Fruit fly (Drosophila melanogaster) whole organism, embryonic: ENCODE results near the gene ZnT77C.

Experiments used
- Atf6 ChIP-seq: fragments of 200-800 bp; sonication (Bioruptor generic); IDR thresholded peaks from 2 replicates; pipeline ENCODE4 v1.3.6; 2022; ENCODE audit warnings: missing biosample characterization, missing genetic modification characterization
- CG12219 ChIP-seq: fragments of 200-800 bp; sonication (Bioruptor generic); optimal IDR thresholded peaks from 3 replicates; lab custom pipeline; 2018; ENCODE audit warnings: missing biosample characterization, mild to moderate bottlenecking, missing genetic modification characterization
- CG13894 ChIP-seq: fragments of 200-800 bp; sonication (Bioruptor generic); optimal IDR thresholded peaks from 3 replicates; lab custom pipeline; 2018; ENCODE audit warnings: missing biosample characterization, mild to moderate bottlenecking, missing genetic modification characterization, moderate library complexity
- CG16863 ChIP-seq: fragments of 200-800 bp; sonication (Bioruptor generic); optimal IDR thresholded peaks from 3 replicates; lab custom pipeline; 2016; ENCODE audit warnings: missing biosample characterization, missing genetic modification characterization
- CG3163 ChIP-seq: fragments of 200-800 bp; sonication (Bioruptor generic); optimal IDR thresholded peaks from 3 replicates; lab custom pipeline; 2016; ENCODE audit warnings: missing biosample characterization, missing genetic modification characterization
- CG33213 ChIP-seq: fragments of 200-800 bp; sonication (Bioruptor generic); optimal IDR thresholded peaks from 3 replicates; lab custom pipeline; 2016; ENCODE audit warnings: missing biosample characterization, missing genetic modification characterization
- CG34422 ChIP-seq: fragments of 200-800 bp; sonication (Bioruptor generic); IDR thresholded peaks from 3 replicates; pipeline ENCODE4 v1.3.6; 2022; ENCODE audit warnings: missing biosample characterization, missing genetic modification characterization
- CG4328 ChIP-seq: fragments of 200-800 bp; sonication (Bioruptor generic); optimal IDR thresholded peaks from 3 replicates; lab custom pipeline; 2017; ENCODE audit warnings: missing biosample characterization, missing genetic modification reagents, missing genetic modification characterization
- CG4360 ChIP-seq: fragments of 200-800 bp; sonication (Bioruptor generic); IDR thresholded peaks from 2 replicates; pipeline ENCODE4 v1.3.6; 2022; ENCODE audit warnings: missing biosample characterization, missing genetic modification characterization
- CG6175 ChIP-seq: fragments of 200-800 bp; sonication (Bioruptor generic); IDR thresholded peaks from 3 replicates; pipeline ENCODE4 v1.3.6; 2022; ENCODE audit warnings: missing biosample characterization, missing genetic modification characterization
- CG6791 ChIP-seq: fragments of 200-800 bp; sonication (Bioruptor generic); IDR thresholded peaks from 3 replicates; pipeline ENCODE4 v1.3.6; 2022; ENCODE audit warnings: missing biosample characterization, missing genetic modification characterization; ENCODE audit not compliant: partially characterized antibody
- CG8290 ChIP-seq, 3 experiments: fragments of 200-800 bp; sonication (Bioruptor generic); optimal IDR thresholded peaks; 2 replicates each; lab custom pipeline; 2016 to 2019; ENCODE audit warnings: missing biosample characterization in 3 of 3, missing genetic modification characterization in 3 of 3, mild to moderate bottlenecking in 2 of 3, moderate library complexity in 1 of 3
- Dad ChIP-seq: fragments of 200-800 bp; sonication (Bioruptor generic); optimal IDR thresholded peaks from 3 replicates; lab custom pipeline; 2016; ENCODE audit warnings: missing biosample characterization, missing genetic modification characterization
- Deaf1 ChIP-seq: fragments of 200-800 bp; optimal IDR thresholded peaks from 3 replicates; lab custom pipeline; 2019; ENCODE audit warnings: missing biosample characterization, mild to moderate bottlenecking, missing genetic modification characterization, moderate library complexity
- Gsc ChIP-seq: fragments of 200-800 bp; sonication (Bioruptor generic); IDR thresholded peaks from 2 replicates; pipeline ENCODE4 v1.3.6; 2022; ENCODE audit warnings: missing biosample characterization, missing genetic modification characterization
- HmgD ChIP-seq: fragments of 200-800 bp; sonication (Bioruptor generic); optimal IDR thresholded peaks from 3 replicates; lab custom pipeline; 2016; ENCODE audit warnings: missing biosample characterization, missing genetic modification characterization
- Hmr ChIP-seq: fragments of 200-800 bp; sonication (Bioruptor generic); optimal IDR thresholded peaks from 3 replicates; lab custom pipeline; 2017; ENCODE audit warnings: mild to moderate bottlenecking, missing biosample characterization, missing genetic modification reagents, missing genetic modification characterization
- Kr ChIP-seq: fragments of 200-800 bp; sonication (Bioruptor generic); optimal IDR thresholded peaks from 2 replicates; lab custom pipeline; 2017; ENCODE audit warnings: missing biosample characterization, mild to moderate bottlenecking, missing genetic modification characterization
- Myb ChIP-seq: fragments of 200-800 bp; sonication (Bioruptor generic); optimal IDR thresholded peaks from 2 replicates; lab custom pipeline; 2016; ENCODE audit warnings: missing biosample characterization, missing genetic modification characterization
- NK7.1 ChIP-seq: fragments of 200-800 bp; sonication (Bioruptor generic); optimal IDR thresholded peaks from 3 replicates; lab custom pipeline; 2016; ENCODE audit warnings: missing biosample characterization, missing genetic modification characterization
- NfI ChIP-seq: fragments of 200-800 bp; sonication (Bioruptor generic); optimal IDR thresholded peaks from 3 replicates; lab custom pipeline; 2018; ENCODE audit warnings: missing biosample characterization, mild to moderate bottlenecking, missing genetic modification characterization, moderate library complexity
- Side ChIP-seq: fragments of 200-800 bp; sonication (Bioruptor generic); optimal IDR thresholded peaks from 2 replicates; lab custom pipeline; 2016; ENCODE audit warnings: missing biosample characterization, missing genetic modification characterization
- Tbp ChIP-seq: fragments of >200 bp; optimal IDR thresholded peaks from 2 replicates; lab custom pipeline; 2018; ENCODE audit warnings: missing biosample characterization, missing genetic modification characterization
- ato ChIP-seq: fragments of 200-800 bp; sonication (Bioruptor generic); IDR thresholded peaks from 2 replicates; pipeline ENCODE4 v1.3.6; 2022; ENCODE audit warnings: missing biosample characterization, missing genetic modification characterization; ENCODE audit not compliant: partially characterized antibody
- btn ChIP-seq: fragments of 200-800 bp; sonication (Bioruptor generic); optimal IDR thresholded peaks from 2 replicates; lab custom pipeline; 2016; ENCODE audit warnings: missing biosample characterization, missing genetic modification characterization
- cad ChIP-seq: fragments of >200 bp; optimal IDR thresholded peaks from 2 replicates; lab custom pipeline; 2017; ENCODE audit warnings: missing biosample characterization, missing genetic modification characterization
- ci ChIP-seq: fragments of 200-800 bp; sonication (Bioruptor generic); IDR thresholded peaks from 3 replicates; pipeline ENCODE4 v1.3.6; 2022; ENCODE audit warnings: missing biosample characterization, missing genetic modification characterization
- dpn ChIP-seq, 2 experiments: fragments of 200-800 bp; sonication (Bioruptor generic); optimal IDR thresholded peaks; 3 replicates each; lab custom pipeline; 2016; ENCODE audit warnings: missing biosample characterization in 2 of 2, missing genetic modification characterization in 2 of 2
- gsb-n ChIP-seq: fragments of 200-800 bp; sonication (Bioruptor generic); optimal IDR thresholded peaks from 3 replicates; lab custom pipeline; 2018; ENCODE audit warnings: missing biosample characterization, mild to moderate bottlenecking, missing genetic modification characterization
- hkb ChIP-seq, 2 experiments: fragments of 200-800 bp in 1 of 2; fragments of >200 bp in 1 of 2; sonication (Bioruptor generic) in 1 of 2; IDR thresholded peaks in 1 of 2; optimal IDR thresholded peaks in 1 of 2; 2 replicates each; pipeline versions ENCODE4 v1.3.6 to Lab custom; 2017 to 2022; ENCODE audit warnings: missing biosample characterization in 1 of 2, missing genetic modification characterization in 1 of 2
- luna ChIP-seq: fragments of 200-800 bp; sonication (Bioruptor generic); optimal IDR thresholded peaks from 2 replicates; lab custom pipeline; 2016; ENCODE audit warnings: missing biosample characterization, missing genetic modification characterization
- nerfin-1 ChIP-seq: fragments of 200-800 bp; sonication (Bioruptor generic); optimal IDR thresholded peaks from 3 replicates; lab custom pipeline; 2019; ENCODE audit warnings: missing biosample characterization, mild to moderate bottlenecking, missing genetic modification characterization, moderate library complexity
- nom ChIP-seq: fragments of 200-800 bp; sonication (Bioruptor generic); optimal IDR thresholded peaks from 2 replicates; lab custom pipeline; 2017; ENCODE audit warnings: missing biosample characterization, missing genetic modification characterization, mild to moderate bottlenecking, moderate library complexity, missing genetic modification reagents
- pan ChIP-seq, 4 experiments: fragments of >200 bp in 3 of 4; fragments of 200-800 bp in 1 of 4; sonication (Bioruptor generic) in 1 of 4; optimal IDR thresholded peaks in 3 of 4; IDR thresholded peaks in 1 of 4; 2 replicates each; pipeline versions ENCODE4 v1.3.6 to Lab custom; 2017 to 2022; ENCODE audit warnings: missing biosample characterization in 2 of 4, missing genetic modification characterization in 2 of 4, mixed read lengths in 1 of 4
- pita ChIP-seq: fragments of 200-800 bp; sonication (Bioruptor generic); optimal IDR thresholded peaks from 2 replicates; lab custom pipeline; 2017; ENCODE audit warnings: missing biosample characterization, mild to moderate bottlenecking, missing genetic modification characterization
- pzg ChIP-seq: fragments of 200-800 bp; sonication (Bioruptor generic); optimal IDR thresholded peaks from 3 replicates; lab custom pipeline; 2018; ENCODE audit warnings: missing biosample characterization, mild to moderate bottlenecking, missing genetic modification characterization, moderate library complexity
- rib ChIP-seq: fragments of 200-800 bp; sonication (Bioruptor generic); IDR thresholded peaks from 2 replicates; pipeline ENCODE4 v1.3.6; 2022; ENCODE audit warnings: missing biosample characterization, missing genetic modification characterization
- seq ChIP-seq: fragments of 200-800 bp; sonication (Bioruptor generic); IDR thresholded peaks from 2 replicates; pipeline ENCODE4 v1.3.6; 2022; ENCODE audit warnings: missing biosample characterization, missing genetic modification characterization
- so ChIP-seq: fragments of 200-800 bp; sonication (Bioruptor generic); IDR thresholded peaks from 3 replicates; pipeline ENCODE4 v1.3.6; 2022; ENCODE audit warnings: missing biosample characterization, missing genetic modification characterization
- tap ChIP-seq: fragments of 200-800 bp; optimal IDR thresholded peaks from 3 replicates; lab custom pipeline; 2019; ENCODE audit warnings: missing biosample characterization, mild to moderate bottlenecking, missing genetic modification characterization, moderate library complexity
- tio ChIP-seq: fragments of 200-800 bp; sonication (Bioruptor generic); optimal IDR thresholded peaks from 2 replicates; lab custom pipeline; 2017; ENCODE audit warnings: missing biosample characterization, missing genetic modification characterization, inconsistent platforms
- tll ChIP-seq, 2 experiments: fragments of 200-800 bp in 1 of 2; fragments of >200 bp in 1 of 2; sonication (Bioruptor generic) in 1 of 2; optimal IDR thresholded peaks; 2 replicates each; lab custom pipeline; 2017 to 2019; ENCODE audit warnings: missing biosample characterization in 2 of 2, missing genetic modification characterization in 2 of 2, mild to moderate bottlenecking in 1 of 2, moderate library complexity in 1 of 2
- vfl ChIP-seq: fragments of 200-800 bp; sonication (Bioruptor generic); optimal IDR thresholded peaks from 2 replicates; lab custom pipeline; 2016; ENCODE audit warnings: missing biosample characterization, missing genetic modification characterization
- yki ChIP-seq: fragments of >200 bp; optimal IDR thresholded peaks from 3 replicates; lab custom pipeline; 2018

Gene ZnT77C

DNA sequence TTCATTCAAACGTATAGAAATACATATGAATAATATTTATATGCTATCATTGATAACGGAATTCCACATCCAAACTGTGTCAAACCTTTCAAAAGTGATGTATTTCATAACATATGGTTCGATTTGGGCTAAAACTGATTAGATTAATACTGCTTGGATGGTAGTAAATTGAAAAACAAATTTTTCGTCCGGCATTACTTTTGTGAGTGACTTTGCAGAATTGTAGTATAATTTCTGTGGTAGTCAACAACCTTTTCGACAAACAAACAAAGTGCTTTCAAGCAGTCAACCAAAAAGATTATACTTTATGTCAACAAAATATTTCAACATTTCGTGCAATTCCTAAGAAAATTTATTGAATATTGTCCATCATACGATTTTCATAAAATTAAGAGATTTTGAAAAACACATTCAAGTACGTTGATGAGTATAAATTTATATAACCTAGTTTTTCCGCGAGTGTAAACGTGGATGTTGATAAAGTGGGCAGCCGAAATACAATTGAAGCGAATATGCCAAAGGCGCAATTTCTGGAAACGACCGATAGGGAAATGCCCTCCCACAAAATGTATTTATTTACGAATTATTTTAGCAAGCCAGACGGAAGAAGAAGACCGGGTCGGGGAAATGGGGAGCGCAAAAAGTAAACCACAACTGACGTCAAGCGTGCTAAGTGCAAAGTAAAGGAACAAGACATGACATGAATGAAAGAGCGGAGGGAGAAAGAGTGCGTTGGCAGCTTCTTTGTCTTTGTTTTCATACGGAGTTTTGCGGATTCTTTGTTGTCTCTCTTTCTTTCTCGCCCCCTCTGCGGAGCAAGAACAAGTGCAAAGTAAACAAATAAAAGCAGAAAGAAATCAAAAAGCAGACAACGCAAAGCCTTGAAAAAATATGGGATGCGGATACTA, 23.4 kb upstream of the ZnT77C start (continued):
- TF ChIP-seq CG33213 (GFP tag; lab: Kevin White, UChicago) (no peak), dpn (GFP tag; optimal IDR thresholded peaks at IDR 0.05; lab: Kevin White, UChicago) (peak in 1 of 2 experiments; percentile 5), tap (no peak), pan (optimal IDR thresholded peaks at IDR 0.05; lab: Kevin White, UChicago) (no peak), pan (GFP tag; optimal IDR thresholded peaks at IDR 0.05 in 1 of 2, IDR thresholded peaks at IDR 0.05 in 1 of 2) (peak in 1 of 2 experiments; percentile 62), Myb (GFP tag; lab: Kevin White, UChicago) (no peak), Dad (GFP tag; lab: Kevin White, UChicago) (no peak), CG6175 (GFP tag; lab: Robert Waterston, UW) (no peak), btn (GFP tag; lab: Kevin White, UChicago) (no peak), vfl (GFP tag; lab: Kevin White, UChicago) (no peak), CG16863 (no peak), CG4328 (GFP tag; lab: Kevin White, UChicago) (no peak), HmgD (GFP tag; lab: Kevin White, UChicago) (no peak), so (GFP tag; lab: Robert Waterston, UW) (peak; percentile 37; the same call in 1 of the 3 replicates)
- TF ChIP-seq, all 482 proteins: peak for 142

DNA sequence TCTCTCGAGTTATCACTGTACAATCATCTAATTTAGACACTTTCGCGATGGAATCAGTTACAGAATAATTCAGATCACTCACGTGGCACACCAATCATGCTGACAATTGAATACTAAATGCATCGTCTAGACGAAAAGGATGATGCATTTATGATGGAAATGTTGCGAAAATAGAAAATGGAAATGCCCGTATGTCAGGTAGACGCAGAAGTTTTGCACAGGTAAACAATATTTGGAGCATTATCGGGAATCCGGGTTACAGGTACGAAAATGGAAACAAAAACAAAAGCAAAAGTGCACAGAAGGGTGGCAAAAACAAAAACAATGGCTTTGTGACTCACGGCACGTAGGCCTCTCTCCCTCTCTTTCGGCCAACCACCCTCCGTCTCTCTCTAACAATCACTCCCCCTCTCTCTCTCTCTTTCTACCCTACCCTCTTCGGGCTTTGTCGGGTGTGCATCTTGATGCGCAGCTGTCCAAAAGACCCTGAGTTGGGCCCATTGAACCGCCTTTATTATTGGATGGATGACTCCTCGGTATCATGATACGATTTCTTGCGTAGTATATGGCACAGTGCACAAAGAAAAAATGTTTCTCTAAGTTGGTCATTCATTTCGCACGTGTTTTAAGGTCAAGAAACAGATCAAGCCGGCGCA, 22.6 kb upstream of the ZnT77C start:
- TF ChIP-seq hkb (optimal IDR thresholded peaks at IDR 0.05; lab: Kevin White, UChicago) (no peak), hkb (GFP tag; IDR thresholded peaks at IDR 0.05; lab: Robert Waterston, UW) (peak; percentile 33; the same call in 1 of the 2 replicates), CG6791 (GFP tag; lab: Robert Waterston, UW) (peak; percentile 43; the same call in 1 of the 3 replicates), pzg (GFP tag; lab: Kevin White, UChicago) (no peak), tll (GFP tag; optimal IDR thresholded peaks at IDR 0.05; lab: Kevin White, UChicago) (peak in 1 of 2 experiments; percentile 99), CG3163 (peak; percentile 61), CG8290 (GFP tag; optimal IDR thresholded peaks at IDR 0.05; lab: Kevin White, UChicago) (no peak), CG8290 (tag; optimal IDR thresholded peaks at IDR 0.05; lab: Kevin White, UChicago) (peak; percentile 3 to 39), nerfin-1 (tag; lab: Kevin White, UChicago) (peak; percentile 14), NfI (GFP tag; lab: Kevin White, UChicago) (no peak), Deaf1 (tag; lab: Kevin White, UChicago) (peak; percentile 77), rib (GFP tag; lab: Robert Waterston, UW) (peak; percentile 45; the same call in 1 of the 2 replicates), luna (no peak), NK7.1 (GFP tag; lab: Kevin White, UChicago) (no peak), seq (GFP tag; lab: Robert Waterston, UW) (peak; percentile 63; the same call in 1 of the 2 replicates), nom (peak; percentile 27), Gsc (GFP tag; lab: Robert Waterston, UW) (no peak), CG34422 (peak; percentile 21; the same call in 1 of the 3 replicates), ci (GFP tag; lab: Robert Waterston, UW) (peak; percentile 41; the same call in 2 of the 3 replicates), gsb-n (no peak), CG4360 (GFP tag; lab: Robert Waterston, UW) (peak; percentile 45; the same call in 1 of the 2 replicates), pita (GFP tag; lab: Kevin White, UChicago) (no peak), Atf6 (GFP tag; lab: Robert Waterston, UW) (no peak), CG13894 (tag; lab: Kevin White, UChicago) (peak; percentile 92), CG12219 (no peak), Kr (GFP tag; lab: Kevin White, UChicago) (peak; percentile 58), Side (GFP tag; lab: Kevin White, UChicago) (peak; percentile 17), ato (GFP tag; lab: Robert Waterston, UW) (peak; percentile 45; the same call in 1 of the 2 replicates), Hmr (GFP tag; lab: Kevin White, UChicago) (no peak), cad (GFP tag; lab: Kevin White, UChicago) (peak; percentile 46), tio (GFP tag; lab: Kevin White, UChicago) (no peak), Tbp (GFP tag; lab: Kevin White, UChicago) (no peak), yki (lab: Kevin White, UChicago) (no peak)
